Worm (Caenorhabditis elegans) whole organism, young adult: Measurements from ENCODE around the gene fbxc-48.

Source experiments
- F33H1.4 ChIP-seq: fragments of 200-800 bp; sonication (Bioruptor generic); IDR thresholded peaks from 2 replicates; pipeline ENCODE4 v1.3.6; 2022; ENCODE audit warnings: missing genetic modification reagents, missing genetic modification characterization, missing compliant biosample characterization
- F37B4.10 ChIP-seq: fragments of 200-800 bp; sonication (Bioruptor generic); IDR thresholded peaks from 2 replicates; pipeline ENCODE4 v1.3.6; 2022; ENCODE audit warnings: missing genetic modification characterization, missing compliant biosample characterization
- F57A8.1 ChIP-seq: fragments of 200-800 bp; sonication (Bioruptor generic); optimal IDR thresholded peaks from 2 replicates; lab custom pipeline; 2018; ENCODE audit warnings: mild to moderate bottlenecking, missing genetic modification characterization, moderate library complexity, missing compliant biosample characterization
- K11D2.4 ChIP-seq: fragments of 200-800 bp; sonication (Bioruptor generic); IDR thresholded peaks from 2 replicates; pipeline ENCODE4 v1.3.6; 2022; ENCODE audit warnings: missing genetic modification reagents, missing genetic modification characterization, missing compliant biosample characterization
- T07F8.4 ChIP-seq: sonication (generic microtip); optimal IDR thresholded peaks from 2 replicates; lab custom pipeline; 2016; ENCODE audit warnings: mild to moderate bottlenecking, missing genetic modification characterization, moderate library complexity, missing compliant biosample characterization
- Y67H2A.10 ChIP-seq: fragments of 200-800 bp; sonication (Bioruptor generic); conservative IDR thresholded peaks from 2 replicates; pipeline ENCODE4 v1.3.6; 2022; ENCODE audit warnings: missing genetic modification reagents, missing genetic modification characterization, missing compliant biosample characterization
- ama-1 ChIP-seq, 3 experiments: fragments of 150-350 bp in 1 of 3; sonication (generic microtip) in 2 of 3; optimal IDR thresholded peaks; 2 replicates each; lab custom pipeline; 2014 to 2018; ENCODE audit warnings: missing biosample characterization in 2 of 3, missing genetic modification characterization in 2 of 3, missing genetic modification reagents in 2 of 3
- atf-7 ChIP-seq: sonication (generic microtip); optimal IDR thresholded peaks from 2 replicates; lab custom pipeline; 2017; ENCODE audit warnings: mild to moderate bottlenecking, missing genetic modification characterization, missing compliant biosample characterization
- attf-5 ChIP-seq: fragments of 200-800 bp; sonication (Bioruptor generic); optimal IDR thresholded peaks from 2 replicates; lab custom pipeline; 2018; ENCODE audit warnings: mild to moderate bottlenecking, missing genetic modification characterization, missing compliant biosample characterization
- cebp-1 ChIP-seq, 2 experiments: fragments of 200-800 bp in 1 of 2; sonication (Bioruptor generic) in 1 of 2; sonication (generic microtip) in 1 of 2; IDR thresholded peaks in 1 of 2; optimal IDR thresholded peaks in 1 of 2; 2 replicates each; pipeline versions ENCODE4 v1.3.6 to Lab custom; 2017 to 2022; ENCODE audit warnings: missing compliant biosample characterization in 2 of 2, missing genetic modification characterization in 2 of 2, mild to moderate bottlenecking in 1 of 2, missing genetic modification reagents in 1 of 2, moderate library complexity in 1 of 2
- ceh-58 ChIP-seq: fragments of 200-800 bp; sonication (Bioruptor generic); IDR thresholded peaks from 2 replicates; pipeline ENCODE4 v1.3.6; 2022; ENCODE audit warnings: missing genetic modification characterization, missing compliant biosample characterization
- ceh-91 ChIP-seq: fragments of 200-800 bp; sonication (Bioruptor generic); IDR thresholded peaks from 2 replicates; pipeline ENCODE4 v1.3.6; 2022; ENCODE audit warnings: missing genetic modification reagents, missing genetic modification characterization, missing compliant biosample characterization
- chd-7 ChIP-seq: sonication (generic microtip); optimal IDR thresholded peaks from 2 replicates; lab custom pipeline; 2016; ENCODE audit warnings: mild to moderate bottlenecking, missing genetic modification characterization, moderate library complexity, missing compliant biosample characterization
- efl-1 ChIP-seq: fragments of 150-350 bp; optimal IDR thresholded peaks from 2 replicates; lab custom pipeline; 2014; ENCODE audit warnings: missing biosample characterization, missing genetic modification reagents, missing genetic modification characterization
- egl-18 ChIP-seq: fragments of 200-800 bp; sonication (Bioruptor generic); IDR thresholded peaks from 2 replicates; pipeline ENCODE4 v1.3.6; 2022; ENCODE audit warnings: missing genetic modification reagents, missing genetic modification characterization, missing compliant biosample characterization
- fkh-3 ChIP-seq: sonication (generic microtip); optimal IDR thresholded peaks from 2 replicates; lab custom pipeline; 2016; ENCODE audit warnings: mild to moderate bottlenecking, missing genetic modification characterization, missing compliant biosample characterization
- gei-17 ChIP-seq: fragments of 200-800 bp; sonication (Bioruptor generic); optimal IDR thresholded peaks from 2 replicates; lab custom pipeline; 2018; ENCODE audit warnings: mild to moderate bottlenecking, missing genetic modification characterization, missing compliant biosample characterization
- hlh-26 ChIP-seq: fragments of 200-800 bp; sonication (Bioruptor generic); conservative IDR thresholded peaks from 2 replicates; pipeline ENCODE4 v1.3.6; 2022; ENCODE audit warnings: missing genetic modification reagents, missing genetic modification characterization, missing compliant biosample characterization
- lin-26 ChIP-seq: fragments of 200-800 bp; sonication (Bioruptor generic); IDR thresholded peaks from 2 replicates; pipeline ENCODE4 v1.3.6; 2022; ENCODE audit warnings: missing genetic modification reagents, missing genetic modification characterization, missing compliant biosample characterization
- lin-54 ChIP-seq: fragments of 200-800 bp; sonication (Bioruptor generic); optimal IDR thresholded peaks from 2 replicates; lab custom pipeline; 2018; ENCODE audit warnings: mild to moderate bottlenecking, missing genetic modification characterization, missing compliant biosample characterization
- lsl-1 ChIP-seq: fragments of 200-800 bp; sonication (Bioruptor generic); optimal IDR thresholded peaks from 2 replicates; lab custom pipeline; 2018; ENCODE audit warnings: mild to moderate bottlenecking, missing genetic modification characterization, moderate library complexity, missing compliant biosample characterization
- madf-6 ChIP-seq: fragments of 200-800 bp; sonication (Bioruptor generic); IDR thresholded peaks from 2 replicates; pipeline ENCODE4 v1.3.6; 2022; ENCODE audit warnings: missing genetic modification reagents, missing genetic modification characterization, missing compliant biosample characterization
- mel-28 ChIP-seq: sonication (generic microtip); optimal IDR thresholded peaks from 2 replicates; lab custom pipeline; 2016; ENCODE audit warnings: borderline replicate concordance, mild to moderate bottlenecking, missing genetic modification characterization, missing compliant biosample characterization
- nhr-80 ChIP-seq: sonication (generic microtip); optimal IDR thresholded peaks from 2 replicates; lab custom pipeline; 2016; ENCODE audit warnings: missing genetic modification characterization, missing compliant biosample characterization
- nhr-90 ChIP-seq: sonication (generic microtip); optimal IDR thresholded peaks from 2 replicates; lab custom pipeline; 2016; ENCODE audit warnings: missing genotype, mild to moderate bottlenecking, missing genetic modification characterization, missing compliant biosample characterization
- rec-8 ChIP-seq, 2 experiments: sonication (generic microtip); optimal IDR thresholded peaks; 2 replicates each; lab custom pipeline; 2016; ENCODE audit warnings: mild to moderate bottlenecking in 2 of 2, missing genetic modification characterization in 2 of 2, missing genetic modification reagents in 2 of 2, missing genotype in 2 of 2, missing biosample characterization in 1 of 2, missing compliant biosample characterization in 1 of 2, moderate library complexity in 1 of 2
- sdz-38 ChIP-seq: sonication (generic microtip); optimal IDR thresholded peaks from 2 replicates; lab custom pipeline; 2016; ENCODE audit warnings: missing genotype, missing genetic modification characterization, missing compliant biosample characterization
- sea-2 ChIP-seq: fragments of 200-800 bp; sonication (Bioruptor generic); IDR thresholded peaks from 2 replicates; pipeline ENCODE4 v1.3.6; 2022; ENCODE audit warnings: missing genetic modification characterization, missing compliant biosample characterization
- snpc-4 ChIP-seq, 5 experiments: fragments of 150-350 bp in 1 of 5; sonication (generic microtip) in 4 of 5; optimal IDR thresholded peaks; 2 replicates each; lab custom pipeline; 2014 to 2018; ENCODE audit warnings: missing genetic modification characterization in 5 of 5, missing biosample characterization in 3 of 5, antibody characterized with exemption in 2 of 5, mild to moderate bottlenecking in 2 of 5, missing compliant biosample characterization in 2 of 5, missing genotype in 2 of 5, moderate library complexity in 2 of 5, missing genetic modification reagents in 1 of 5
- somi-1 ChIP-seq: fragments of 200-800 bp; sonication (Bioruptor generic); optimal IDR thresholded peaks from 2 replicates; lab custom pipeline; 2018; ENCODE audit warnings: mild to moderate bottlenecking, missing genetic modification characterization, missing compliant biosample characterization
- tbp1 ChIP-seq: fragments of 200-800 bp; sonication (Bioruptor generic); optimal IDR thresholded peaks from 2 replicates; lab custom pipeline; 2018; ENCODE audit warnings: mild to moderate bottlenecking, missing genetic modification characterization, missing compliant biosample characterization
- unc-130 ChIP-seq: sonication (generic microtip); optimal IDR thresholded peaks from 2 replicates; lab custom pipeline; 2016; ENCODE audit warnings: missing genetic modification reagents, missing genetic modification characterization, missing compliant biosample characterization
- unc-62 ChIP-seq: fragments of 150-350 bp; optimal IDR thresholded peaks from 2 replicates; lab custom pipeline; 2014; ENCODE audit warnings: missing biosample characterization, missing genetic modification reagents, missing genetic modification characterization
- xnd-1 ChIP-seq: sonication (generic microtip); optimal IDR thresholded peaks from 2 replicates; lab custom pipeline; 2016; ENCODE audit warnings: missing genotype, missing genetic modification reagents, missing genetic modification characterization, missing compliant biosample characterization
- zim-3 ChIP-seq: sonication (generic microtip); optimal IDR thresholded peaks from 2 replicates; lab custom pipeline; 2017; ENCODE audit warnings: mild to moderate bottlenecking, missing genetic modification characterization, moderate library complexity, missing compliant biosample characterization
- ztf-18 ChIP-seq: sonication (generic microtip); optimal IDR thresholded peaks from 2 replicates; lab custom pipeline; 2016; ENCODE audit warnings: missing genotype, mild to moderate bottlenecking, missing genetic modification characterization, missing compliant biosample characterization

The fbxc-48 gene

DNA sequence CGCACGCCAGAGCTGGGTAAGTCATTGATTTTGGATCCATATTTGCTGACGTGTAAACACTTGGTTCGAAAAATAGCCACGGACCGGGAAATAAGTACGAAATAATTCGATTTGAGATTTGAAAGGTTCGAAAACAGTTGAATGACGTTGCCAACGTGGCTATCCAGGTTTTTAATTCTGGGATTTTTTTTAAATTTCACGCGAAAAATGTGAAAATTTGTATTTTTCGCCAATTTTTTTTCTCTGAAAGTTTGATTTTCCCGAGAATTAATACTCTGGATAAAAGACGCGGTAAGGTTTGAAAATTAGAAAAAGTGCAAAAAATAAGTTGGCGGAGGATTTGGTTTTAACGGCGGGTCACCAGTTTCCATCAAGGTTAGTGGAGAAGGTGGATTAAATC lies at the start of gene fbxc-48:
fbxc-48 (minus strand) TSS at position 101 of the 400 bp plus-strand sequence.
- no peak for TF ChIP-seq gei-17 (GFP tag; lab: Kevin White, UChicago)
- no peak for TF ChIP-seq rec-8 (tag; optimal IDR thresholded peaks at IDR 0.05; lab: Kevin White, UChicago)
- no peak for TF ChIP-seq F57A8.1
- no peak for TF ChIP-seq xnd-1 (tag; lab: Kevin White, UChicago)
- TF ChIP-seq nhr-90 (tag; lab: Kevin White, UChicago) = no peak
- no peak for TF ChIP-seq tbp1 (GFP tag; lab: Kevin White, UChicago)
- no peak for TF ChIP-seq ztf-18 (tag; lab: Kevin White, UChicago)
- no peak for TF ChIP-seq hlh-26 (GFP tag; lab: Robert Waterston, UW)
- TF ChIP-seq madf-6 (GFP tag; lab: Robert Waterston, UW) = no peak
- TF ChIP-seq attf-5 (GFP tag; lab: Kevin White, UChicago) = no peak
- no peak for TF ChIP-seq nhr-80 (tag; lab: Kevin White, UChicago)
- no peak for TF ChIP-seq somi-1
- TF ChIP-seq snpc-4 (GFP tag; optimal IDR thresholded peaks at IDR 0.05; lab: Kevin White, UChicago) = no peak
- TF ChIP-seq snpc-4 (tag; optimal IDR thresholded peaks at IDR 0.05; lab: Kevin White, UChicago) = no peak
- TF ChIP-seq ceh-91 (GFP tag; lab: Robert Waterston, UW) = no peak
- TF ChIP-seq mel-28 (tag; lab: Kevin White, UChicago) = no peak
- TF ChIP-seq lsl-1 (GFP tag; lab: Kevin White, UChicago) = no peak
- TF ChIP-seq unc-130 = no peak
- TF ChIP-seq cebp-1 (GFP tag; IDR thresholded peaks at IDR 0.05; lab: Robert Waterston, UW) = no peak
- no peak for TF ChIP-seq cebp-1 (tag; optimal IDR thresholded peaks at IDR 0.05; lab: Kevin White, UChicago)
- TF ChIP-seq fkh-3 (tag; lab: Kevin White, UChicago) = no peak

DNA sequence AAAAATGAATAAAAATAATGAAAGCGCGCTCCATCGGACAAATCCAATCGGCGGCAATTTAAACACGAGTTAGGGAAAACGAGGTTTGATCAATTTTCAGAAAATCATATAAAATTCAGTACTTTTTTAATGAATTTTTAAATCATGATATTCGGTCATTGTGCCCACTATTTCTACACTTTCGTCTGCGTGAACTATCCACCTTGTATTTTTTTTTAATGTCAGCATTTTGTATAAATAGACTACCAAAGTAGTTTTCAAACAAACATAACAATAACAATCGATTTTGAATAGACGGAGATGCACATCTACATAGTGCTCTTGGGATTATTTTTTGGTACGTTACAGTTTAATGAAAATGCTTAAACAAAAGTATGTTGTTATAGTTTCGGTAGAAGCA lies 47.4 kb upstream of the fbxc-48 start, which contains the start of gene F46F5.15:
F46F5.15 (plus strand) TSS at position 301 of the 400 bp plus-strand sequence.
- TF ChIP-seq egl-18 (GFP tag; lab: Robert Waterston, UW) (no peak), T07F8.4 (tag; lab: Kevin White, UChicago) (no peak), sdz-38 (no peak), efl-1 (GFP tag; lab: Kevin White, UChicago) (no peak), fkh-3 (tag; lab: Kevin White, UChicago) (no peak), ama-1 (optimal IDR thresholded peaks at IDR 0.05; lab: Kevin White, UChicago) (no peak), ama-1 (GFP tag; optimal IDR thresholded peaks at IDR 0.05; lab: Kevin White, UChicago) (no peak), atf-7 (tag; lab: Kevin White, UChicago) (no peak), K11D2.4 (GFP tag; lab: Robert Waterston, UW) (no peak), tbp1 (GFP tag; lab: Kevin White, UChicago) (no peak), ceh-58 (GFP tag; lab: Robert Waterston, UW) (no peak), chd-7 (tag; lab: Kevin White, UChicago) (no peak), sea-2 (GFP tag; lab: Robert Waterston, UW) (no peak), Y67H2A.10 (no peak), unc-62 (GFP tag; lab: Kevin White, UChicago) (no peak), F37B4.10 (no peak), zim-3 (tag; lab: Kevin White, UChicago) (no peak), lin-54 (GFP tag; lab: Kevin White, UChicago) (no peak), F33H1.4 (GFP tag; lab: Robert Waterston, UW) (no peak), lin-26 (GFP tag; lab: Robert Waterston, UW) (no peak)
